Worm (Caenorhabditis elegans) whole organism, young adult: ENCODE measurements around the gene F38A1.9.
A peak's percentile ranks its signal among the peaks of the same experiment; 100 is the strongest.

Experiments
- B0336.3 ChIP-seq: fragments of 200-800 bp; sonication (Bioruptor generic); IDR thresholded peaks from 2 replicates; pipeline ENCODE4 v1.3.6; 2022; ENCODE audit warnings: missing genetic modification characterization, missing compliant biosample characterization
- F23B12.7 ChIP-seq: sonication (generic microtip); optimal IDR thresholded peaks from 2 replicates; lab custom pipeline; 2017; ENCODE audit warnings: missing genetic modification characterization, mild to moderate bottlenecking, missing compliant biosample characterization, antibody characterized with exemption, moderate library complexity; ENCODE audit not compliant: insufficient read depth
- atf-7 ChIP-seq: sonication (generic microtip); optimal IDR thresholded peaks from 2 replicates; lab custom pipeline; 2017; ENCODE audit warnings: mild to moderate bottlenecking, missing genetic modification characterization, missing compliant biosample characterization
- ceh-79 ChIP-seq: sonication (generic microtip); optimal IDR thresholded peaks from 2 replicates; lab custom pipeline; 2017; ENCODE audit warnings: mild to moderate bottlenecking, missing genetic modification characterization, missing compliant biosample characterization
- ceh-91 ChIP-seq: fragments of 200-800 bp; sonication (Bioruptor generic); IDR thresholded peaks from 2 replicates; pipeline ENCODE4 v1.3.6; 2022; ENCODE audit warnings: missing genetic modification reagents, missing genetic modification characterization, missing compliant biosample characterization
- chd-7 ChIP-seq: sonication (generic microtip); optimal IDR thresholded peaks from 2 replicates; lab custom pipeline; 2016; ENCODE audit warnings: mild to moderate bottlenecking, missing genetic modification characterization, moderate library complexity, missing compliant biosample characterization
- dpl-1 ChIP-seq: fragments of 150-350 bp; optimal IDR thresholded peaks from 2 replicates; lab custom pipeline; 2014; ENCODE audit warnings: missing biosample characterization, missing genetic modification reagents, missing genetic modification characterization
- efl-1 ChIP-seq: fragments of 150-350 bp; optimal IDR thresholded peaks from 2 replicates; lab custom pipeline; 2014; ENCODE audit warnings: missing biosample characterization, missing genetic modification reagents, missing genetic modification characterization
- egl-44 ChIP-seq: fragments of 200-800 bp; sonication (Bioruptor generic); IDR thresholded peaks from 2 replicates; pipeline ENCODE4 v1.3.6; 2022; ENCODE audit warnings: missing genetic modification reagents, missing genetic modification characterization, missing compliant biosample characterization
- ekl-4 ChIP-seq: fragments of 200-800 bp; sonication (Bioruptor generic); IDR thresholded peaks from 2 replicates; pipeline ENCODE4 v1.3.6; 2022; ENCODE audit warnings: missing genetic modification reagents, missing genetic modification characterization, missing compliant biosample characterization
- him-1 ChIP-seq: sonication (generic microtip); optimal IDR thresholded peaks from 2 replicates; lab custom pipeline; 2016; ENCODE audit warnings: missing genotype, missing genetic modification reagents, missing genetic modification characterization, missing compliant biosample characterization
- hlh-12 ChIP-seq: sonication (generic microtip); optimal IDR thresholded peaks from 2 replicates; lab custom pipeline; 2016; ENCODE audit warnings: missing genetic modification characterization, missing compliant biosample characterization
- hrde-1 ChIP-seq: sonication (generic microtip); optimal IDR thresholded peaks from 2 replicates; lab custom pipeline; 2016; ENCODE audit warnings: missing genetic modification characterization, mild to moderate bottlenecking, missing compliant biosample characterization, moderate library complexity, missing genotype, missing genetic modification reagents, borderline replicate concordance
- let-607 ChIP-seq, 2 experiments: fragments of 200-800 bp in 1 of 2; sonication (Bioruptor generic) in 1 of 2; sonication (generic microtip) in 1 of 2; optimal IDR thresholded peaks; 2 replicates each; lab custom pipeline; 2016 to 2018; ENCODE audit warnings: mild to moderate bottlenecking in 2 of 2, missing compliant biosample characterization in 2 of 2, missing genetic modification characterization in 2 of 2, moderate library complexity in 2 of 2, missing genotype in 1 of 2
- lin-26 ChIP-seq: fragments of 200-800 bp; sonication (Bioruptor generic); IDR thresholded peaks from 2 replicates; pipeline ENCODE4 v1.3.6; 2022; ENCODE audit warnings: missing genetic modification reagents, missing genetic modification characterization, missing compliant biosample characterization
- lin-54 ChIP-seq: fragments of 200-800 bp; sonication (Bioruptor generic); optimal IDR thresholded peaks from 2 replicates; lab custom pipeline; 2018; ENCODE audit warnings: mild to moderate bottlenecking, missing genetic modification characterization, missing compliant biosample characterization
- madf-10 ChIP-seq: sonication (generic microtip); optimal IDR thresholded peaks from 2 replicates; lab custom pipeline; 2016; ENCODE audit warnings: mild to moderate bottlenecking, missing genetic modification characterization, missing compliant biosample characterization
- madf-3 ChIP-seq: fragments of 200-800 bp; sonication (Bioruptor generic); IDR thresholded peaks from 2 replicates; pipeline ENCODE4 v1.3.6; 2022; ENCODE audit warnings: missing genetic modification reagents, missing genetic modification characterization, missing compliant biosample characterization
- mcd-1 ChIP-seq: fragments of 200-800 bp; sonication (Bioruptor generic); IDR thresholded peaks from 2 replicates; pipeline ENCODE4 v1.3.6; 2022; ENCODE audit warnings: missing genetic modification reagents, missing genetic modification characterization, missing compliant biosample characterization
- mel-28 ChIP-seq: sonication (generic microtip); optimal IDR thresholded peaks from 2 replicates; lab custom pipeline; 2016; ENCODE audit warnings: borderline replicate concordance, mild to moderate bottlenecking, missing genetic modification characterization, missing compliant biosample characterization
- mes-4 ChIP-seq: sonication (generic microtip); optimal IDR thresholded peaks from 2 replicates; lab custom pipeline; 2016; ENCODE audit warnings: missing genotype, missing genetic modification characterization, missing compliant biosample characterization
- mxl-1 ChIP-seq: sonication (generic microtip); optimal IDR thresholded peaks from 2 replicates; lab custom pipeline; 2016; ENCODE audit warnings: missing genetic modification characterization, missing compliant biosample characterization
- nfya-2 ChIP-seq: fragments of 200-800 bp; sonication (Bioruptor generic); IDR thresholded peaks from 2 replicates; pipeline ENCODE4 v1.3.6; 2022; ENCODE audit warnings: missing genetic modification reagents, missing genetic modification characterization, missing compliant biosample characterization
- nhr-179 ChIP-seq: sonication (generic microtip); optimal IDR thresholded peaks from 2 replicates; lab custom pipeline; 2016; ENCODE audit warnings: mild to moderate bottlenecking, missing genetic modification characterization, missing compliant biosample characterization
- nhr-80 ChIP-seq: sonication (generic microtip); optimal IDR thresholded peaks from 2 replicates; lab custom pipeline; 2016; ENCODE audit warnings: missing genetic modification characterization, missing compliant biosample characterization
- rcor-1 ChIP-seq: fragments of 200-800 bp; sonication (Bioruptor generic); IDR thresholded peaks from 2 replicates; pipeline ENCODE4 v1.3.6; 2022; ENCODE audit warnings: missing genetic modification reagents, missing genetic modification characterization, missing compliant biosample characterization
- somi-1 ChIP-seq: fragments of 200-800 bp; sonication (Bioruptor generic); optimal IDR thresholded peaks from 2 replicates; lab custom pipeline; 2018; ENCODE audit warnings: mild to moderate bottlenecking, missing genetic modification characterization, missing compliant biosample characterization
- tbx-9 ChIP-seq: sonication (generic microtip); optimal IDR thresholded peaks from 2 replicates; lab custom pipeline; 2016; ENCODE audit warnings: borderline replicate concordance, missing genetic modification characterization, inconsistent platforms, missing compliant biosample characterization
- tlf-1 ChIP-seq: fragments of 200-800 bp; sonication (Bioruptor generic); optimal IDR thresholded peaks from 2 replicates; lab custom pipeline; 2018; ENCODE audit warnings: mild to moderate bottlenecking, missing genetic modification characterization, missing compliant biosample characterization
- unc-62 ChIP-seq: fragments of 150-350 bp; optimal IDR thresholded peaks from 2 replicates; lab custom pipeline; 2014; ENCODE audit warnings: missing biosample characterization, missing genetic modification reagents, missing genetic modification characterization
- zfh-2 ChIP-seq: fragments of 200-800 bp; sonication (Bioruptor generic); conservative IDR thresholded peaks from 2 replicates; pipeline ENCODE4 v1.3.6; 2022; ENCODE audit warnings: missing genetic modification reagents, missing genetic modification characterization, missing compliant biosample characterization
- zim-3 ChIP-seq: sonication (generic microtip); optimal IDR thresholded peaks from 2 replicates; lab custom pipeline; 2017; ENCODE audit warnings: mild to moderate bottlenecking, missing genetic modification characterization, moderate library complexity, missing compliant biosample characterization
- ztf-22 ChIP-seq: fragments of 200-800 bp; sonication (Bioruptor generic); optimal IDR thresholded peaks from 2 replicates; lab custom pipeline; 2018; ENCODE audit warnings: mild to moderate bottlenecking, missing genetic modification characterization, moderate library complexity, missing compliant biosample characterization

F38A1.9 gene

DNA sequence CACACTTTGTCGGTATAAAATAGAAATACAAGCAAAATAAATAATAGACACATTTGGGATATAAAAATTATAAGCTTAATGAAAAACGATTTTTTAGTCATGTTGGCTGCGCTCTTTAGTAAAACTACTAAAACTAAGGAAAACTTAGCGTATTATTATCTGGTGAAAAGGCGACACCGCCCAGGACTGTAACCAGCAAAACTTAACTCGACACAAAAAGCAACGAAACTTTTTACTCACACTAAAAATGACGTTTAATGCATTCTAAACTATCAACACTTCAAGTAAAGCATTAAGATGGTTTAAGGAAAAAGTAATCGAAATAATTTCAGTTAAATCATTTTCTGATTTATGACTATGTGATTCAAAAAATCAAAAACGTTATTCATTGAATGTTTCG, 10.5 kb upstream of the F38A1.9 start, which contains the start of gene clec-167:
TSS of gene clec-167 (minus strand) at position 101 of the 400 bp plus-strand sequence.
- no peak for TF ChIP-seq somi-1 (GFP tag; lab: Kevin White, UChicago)
- TF ChIP-seq let-607 (tag; optimal IDR thresholded peaks at IDR 0.05; lab: Kevin White, UChicago) = no peak
- no peak for TF ChIP-seq atf-7 (tag; lab: Kevin White, UChicago)
- TF ChIP-seq ceh-91 (GFP tag; lab: Robert Waterston, UW) = no peak
- TF ChIP-seq rcor-1 (GFP tag; lab: Robert Waterston, UW) = no peak
- TF ChIP-seq nhr-179 = no peak
- no peak for TF ChIP-seq tbx-9 (tag; lab: Kevin White, UChicago)
- no peak for TF ChIP-seq chd-7

DNA sequence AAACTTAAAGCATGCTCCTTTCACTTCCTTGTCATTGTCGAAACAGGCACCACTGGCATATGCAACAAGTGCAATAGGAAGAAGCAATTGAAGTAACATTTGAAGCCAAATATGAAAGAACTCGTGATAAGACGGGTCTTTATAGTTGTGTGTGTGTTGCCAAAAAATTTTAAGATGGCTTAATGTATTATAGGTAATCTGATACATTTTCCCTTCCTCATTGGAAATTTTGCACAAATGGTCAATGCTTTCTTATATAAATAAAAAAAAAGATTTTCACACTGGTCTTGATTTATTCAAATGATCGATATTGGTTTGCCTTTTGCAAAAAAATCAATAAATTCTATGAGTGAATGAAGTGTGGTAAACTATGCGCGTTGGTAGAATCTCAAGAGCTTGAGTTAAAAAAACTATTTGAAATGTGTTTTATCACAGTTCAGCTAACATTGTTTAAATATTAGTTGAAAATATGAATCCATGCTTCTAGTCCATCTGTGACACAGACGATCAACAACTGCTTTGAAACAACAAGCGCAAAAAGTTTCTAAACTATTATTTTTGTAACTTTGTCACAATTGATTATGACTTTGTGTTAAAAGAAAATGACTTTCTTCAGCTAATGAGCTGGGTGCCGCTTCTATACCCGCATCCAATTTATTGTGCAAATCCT, 6.2 kb upstream of the F38A1.9 start, which contains the start of the genes clec-166 and F38A1.6:
TSS of gene clec-166 (minus strand) at position 101 of the 670 bp plus-strand sequence.
TSS of gene F38A1.6 (plus strand) at position 620 of the 670 bp plus-strand sequence.
- TF ChIP-seq ekl-4 (GFP tag; lab: Robert Waterston, UW) (no peak), let-607 (tag; optimal IDR thresholded peaks at IDR 0.05; lab: Kevin White, UChicago) (no peak), ceh-91 (GFP tag; lab: Robert Waterston, UW) (no peak)

DNA sequence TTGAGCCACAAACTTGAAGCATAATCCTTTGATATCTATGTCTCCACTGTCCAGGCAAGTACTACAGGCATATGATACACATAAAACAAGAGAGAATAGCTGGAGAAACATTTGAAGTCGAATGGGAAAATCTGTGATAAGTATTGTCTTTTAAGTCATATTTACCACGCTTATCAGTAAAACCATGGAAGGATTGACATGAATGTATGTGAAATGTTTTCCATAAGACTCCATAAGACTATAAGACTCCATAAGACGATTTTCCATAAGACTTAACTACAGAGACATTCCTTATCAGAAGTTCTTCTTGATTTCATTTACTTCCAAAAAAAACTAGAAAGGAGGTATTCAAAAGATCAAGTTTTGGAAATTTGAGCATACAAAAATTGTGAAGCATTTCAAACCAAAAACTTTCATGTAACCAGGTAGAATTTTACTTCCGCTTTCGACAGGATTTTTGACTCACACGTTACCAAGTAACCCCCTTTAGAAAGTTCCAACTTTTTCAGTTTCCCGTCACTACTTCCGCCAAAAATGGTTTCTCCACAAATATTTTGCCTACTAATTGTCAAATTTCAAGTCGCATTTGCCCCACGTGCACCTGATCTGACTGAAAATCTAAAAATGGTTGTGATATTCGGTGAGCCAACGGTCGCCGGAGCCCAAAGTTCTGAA, 1.8 kb upstream of the F38A1.9 start, which contains the start of the genes clec-165 and F38A1.11:
TSS of gene clec-165 (minus strand) at position 125 of the 675 bp plus-strand sequence.
TSS of gene F38A1.11 (plus strand) at position 625 of the 675 bp plus-strand sequence.
- TF ChIP-seq ztf-22 (no peak), nhr-80 (peak; percentile 25), tlf-1 (no peak)

DNA sequence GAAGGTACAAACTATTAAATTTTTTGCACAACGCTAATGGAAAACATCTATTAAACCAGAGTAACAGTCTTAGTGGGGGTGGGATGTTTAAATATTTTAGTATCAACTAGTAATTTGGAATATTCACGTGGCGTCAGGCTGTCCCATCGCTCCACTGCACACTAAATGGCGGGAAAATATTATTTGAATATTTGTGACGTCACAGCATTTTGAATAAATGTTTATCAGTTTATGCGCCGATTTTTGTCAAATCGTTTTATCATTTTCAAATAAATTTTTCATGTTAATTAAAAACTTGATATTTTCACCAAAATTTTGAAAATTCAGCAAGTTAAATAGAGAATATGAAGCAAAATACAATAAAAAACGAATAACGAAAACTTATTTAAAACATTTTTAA, 1.8 kb downstream of the F38A1.9 start, which contains the start of gene F38A1.15:
TSS of gene F38A1.15 (minus strand) at position 101 of the 400 bp plus-strand sequence.
- TF ChIP-seq mel-28 = no peak
- no peak for TF ChIP-seq hrde-1
- TF ChIP-seq F23B12.7 (tag; lab: Kevin White, UChicago) = no peak
- TF ChIP-seq lin-54 (GFP tag; lab: Kevin White, UChicago) = no peak
- TF ChIP-seq zfh-2 (GFP tag; lab: Robert Waterston, UW) = no peak
- TF ChIP-seq mxl-1 (tag; lab: Kevin White, UChicago) = no peak

DNA sequence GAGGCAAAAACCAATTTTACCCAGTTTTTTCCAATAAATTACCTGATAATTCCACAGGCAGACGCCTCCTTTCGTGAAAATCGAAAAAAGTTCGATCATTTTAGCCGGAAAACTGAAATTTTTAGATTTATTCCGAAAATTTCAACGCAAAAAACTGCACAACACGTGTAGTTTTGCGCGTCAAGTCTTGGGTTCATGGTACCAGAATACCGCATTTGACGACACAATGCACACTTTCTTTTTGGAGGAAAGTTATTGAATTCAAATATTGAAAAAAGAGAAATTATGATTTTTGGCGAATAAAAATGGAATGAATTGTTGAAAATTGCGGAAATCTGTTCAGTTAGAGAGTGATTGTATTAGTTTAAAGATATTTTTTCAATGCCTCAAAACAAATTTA, 5.5 kb downstream of the F38A1.9 start, which contains the start of gene F38A1.8:
TSS of gene F38A1.8 (minus strand) at position 167 of the 400 bp plus-strand sequence.
- TF ChIP-seq mes-4 (tag; lab: Kevin White, UChicago) = no peak
- peak; percentile 50; the same call in 1 of the 2 replicates for TF ChIP-seq mcd-1 (GFP tag; lab: Robert Waterston, UW)
- no peak for TF ChIP-seq nfya-2 (GFP tag; lab: Robert Waterston, UW)
- TF ChIP-seq hlh-12 (tag; lab: Kevin White, UChicago) = no peak
- TF ChIP-seq let-607 (tag; optimal IDR thresholded peaks at IDR 0.05; lab: Kevin White, UChicago) = peak; percentile 97 to 98
- no peak for TF ChIP-seq B0336.3
- peak; percentile 56 for TF ChIP-seq lin-54 (GFP tag; lab: Kevin White, UChicago)
- TF ChIP-seq egl-44 (GFP tag; lab: Robert Waterston, UW) = no peak
- TF ChIP-seq lin-26 (GFP tag; lab: Robert Waterston, UW) = no peak
- TF ChIP-seq him-1 (tag; lab: Kevin White, UChicago) = peak; percentile 45
- TF ChIP-seq ceh-79 (tag; lab: Kevin White, UChicago) = no peak
- peak; percentile 47 for TF ChIP-seq efl-1 (GFP tag; lab: Kevin White, UChicago)
- no peak for TF ChIP-seq unc-62 (GFP tag; lab: Kevin White, UChicago)
- no peak for TF ChIP-seq chd-7
- TF ChIP-seq dpl-1 (GFP tag; lab: Kevin White, UChicago) = peak; percentile 41
- TF ChIP-seq F23B12.7 (tag; lab: Kevin White, UChicago) = peak; percentile 6
- no peak for TF ChIP-seq madf-10
- TF ChIP-seq zim-3 (tag; lab: Kevin White, UChicago) = no peak
- no peak for TF ChIP-seq madf-3
